Fruit fly (Drosophila melanogaster) S2 (cell line): ENCODE results near the gene CG14567.

ENCODE experiments used
- CG8478 ChIP-seq: fragments of >200 bp; optimal IDR thresholded peaks from 2 replicates; lab custom pipeline; 2018
- CTCF ChIP-seq, 2 experiments: fragments of >200 bp; optimal IDR thresholded peaks; 2 replicates each; lab custom pipeline; 2018

DNA sequence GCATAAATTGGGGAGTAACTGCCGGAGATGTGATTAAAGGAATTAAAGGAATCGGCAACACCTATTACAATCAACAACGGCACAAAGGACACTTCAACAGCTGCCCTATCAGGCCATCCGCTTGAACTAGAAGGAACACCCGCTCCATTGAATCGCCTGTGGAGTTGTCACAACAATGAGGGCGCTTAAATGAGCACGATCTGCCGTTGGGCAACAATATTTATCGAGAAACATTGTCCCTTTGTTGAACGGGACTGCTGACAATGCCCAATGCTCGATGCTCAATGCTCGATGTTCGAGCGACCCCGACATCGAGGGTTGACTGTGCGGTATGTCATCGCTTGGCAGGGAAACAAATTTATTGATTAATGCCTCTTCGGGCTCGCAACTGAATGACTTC lies 49.7 kb upstream of the CG14567 start:
- TF ChIP-seq CTCF (optimal IDR thresholded peaks at IDR 0.05; lab: Kevin White, UChicago), result no peak
- TF ChIP-seq CG8478 (lab: Kevin White, UChicago), result no peak
